Worm (Caenorhabditis elegans): ENCODE results near the gene lat-2.

Gene lat-2

ce11 chrII:4378195-4378594 is 19.3 kb downstream of the lat-2 start, which contains the start of gene B0286.1:
Gene B0286.1 (plus strand): TSS chrII:4378495.
- TF ChIP-seq ces-1 (GFP tag; optimal IDR thresholded peaks at IDR 0.05): no peak
- no peak for TF ChIP-seq elt-1 (tag; optimal IDR thresholded peaks at IDR 0.05; ENCODE audit: borderline replicate concordance, insufficient read depth)
- TF ChIP-seq nhr-12 (tag; optimal IDR thresholded peaks at IDR 0.05): no peak
- no peak for TF ChIP-seq nhr-76 (tag; optimal IDR thresholded peaks at IDR 0.05)
- no peak for TF ChIP-seq nhr-237 (tag; optimal IDR thresholded peaks at IDR 0.05)
- TF ChIP-seq elt-3 (tag; optimal IDR thresholded peaks at IDR 0.05): no peak
- TF ChIP-seq ceh-43 (GFP tag; optimal IDR thresholded peaks at IDR 0.05): no peak

- TF ChIP-seq sptf-1 (tag; optimal IDR thresholded peaks at IDR 0.05): no peak
- TF ChIP-seq unc-39 (tag; optimal IDR thresholded peaks at IDR 0.05): no peak
- no peak for TF ChIP-seq unc-62 (GFP tag; optimal IDR thresholded peaks at IDR 0.05)
- no peak for TF ChIP-seq nhr-2 (tag; optimal IDR thresholded peaks at IDR 0.05)
- no peak for TF ChIP-seq elt-3 (tag; optimal IDR thresholded peaks at IDR 0.05)
- no peak for TF ChIP-seq cnd-1 (tag; optimal IDR thresholded peaks at IDR 0.05)
- TF ChIP-seq elt-1 (tag; optimal IDR thresholded peaks at IDR 0.05; ENCODE audit: borderline replicate concordance, insufficient read depth): no peak
- TF ChIP-seq mep-1 (tag; optimal IDR thresholded peaks at IDR 0.05): no peak
- TF ChIP-seq pha-4 (tag; optimal IDR thresholded peaks at IDR 0.05): no peak
- no peak for TF ChIP-seq nhr-12 (tag; optimal IDR thresholded peaks at IDR 0.05)
- TF ChIP-seq ceh-39 (tag; optimal IDR thresholded peaks at IDR 0.05): no peak
- no peak for TF ChIP-seq ztf-11 (tag; optimal IDR thresholded peaks at IDR 0.05)
- TF ChIP-seq bed-3 (GFP tag; optimal IDR thresholded peaks at IDR 0.05): no peak
- TF ChIP-seq nhr-76 (tag; optimal IDR thresholded peaks at IDR 0.05): no peak
- no peak for TF ChIP-seq lin-32 (GFP tag; optimal IDR thresholded peaks at IDR 0.05)
- TF ChIP-seq nhr-28 (tag; optimal IDR thresholded peaks at IDR 0.05): no peak
Observed at ce11 chrII:4383306-4383705, 24.4 kb downstream of the lat-2 start, which contains the start of gene fkh-6. Gene fkh-6 (minus strand): TSS chrII:4383406.

- no peak for TF ChIP-seq sptf-1 (tag; optimal IDR thresholded peaks at IDR 0.05)
- no peak for TF ChIP-seq mep-1 (tag; optimal IDR thresholded peaks at IDR 0.05)
- TF ChIP-seq elt-3 (tag; optimal IDR thresholded peaks at IDR 0.05): no peak
- no peak for TF ChIP-seq ceh-43 (GFP tag; optimal IDR thresholded peaks at IDR 0.05)
- no peak for TF ChIP-seq nhr-12 (tag; optimal IDR thresholded peaks at IDR 0.05)
- no peak for TF ChIP-seq ztf-11 (tag; optimal IDR thresholded peaks at IDR 0.05)
- TF ChIP-seq mls-2 (tag; optimal IDR thresholded peaks at IDR 0.05): no peak
- no peak for TF ChIP-seq lsy-2 (tag; optimal IDR thresholded peaks at IDR 0.05)
- no peak for TF ChIP-seq nhr-76 (tag; optimal IDR thresholded peaks at IDR 0.05)
- TF ChIP-seq tbx-8 (GFP tag; optimal IDR thresholded peaks at IDR 0.05): no peak
- no peak for TF ChIP-seq lin-13 (tag; optimal IDR thresholded peaks at IDR 0.05)
- no peak for TF ChIP-seq unc-62 (GFP tag; optimal IDR thresholded peaks at IDR 0.05)
- no peak for TF ChIP-seq blmp-1 (tag; optimal IDR thresholded peaks at IDR 0.05)
- TF ChIP-seq mab-5 (tag; optimal IDR thresholded peaks at IDR 0.05): no peak
Observed at ce11 chrII:4391072-4391471, 32.2 kb downstream of the lat-2 start.

ce11 chrII:4392526-4393057 is 33.7 kb downstream of the lat-2 start, which contains the start of gene mlt-7:
Gene mlt-7 (plus strand): TSS chrII:4393007.
- TF ChIP-seq snpc-4 (tag; optimal IDR thresholded peaks at IDR 0.05) (no peak), lin-13 (tag; optimal IDR thresholded peaks at IDR 0.05) (no peak), nhr-2 (tag; optimal IDR thresholded peaks at IDR 0.05) (no peak), nhr-28 (tag; optimal IDR thresholded peaks at IDR 0.05) (no peak), unc-62 (GFP tag; optimal IDR thresholded peaks at IDR 0.05) (no peak), lsy-2 (tag; optimal IDR thresholded peaks at IDR 0.05) (no peak), ceh-39 (tag; optimal IDR thresholded peaks at IDR 0.05) (no peak), mls-2 (tag; optimal IDR thresholded peaks at IDR 0.05) (no peak), unc-120 (tag; optimal IDR thresholded peaks at IDR 0.05; ENCODE audit: poor library complexity, severe bottlenecking) (no peak), blmp-1 (tag; optimal IDR thresholded peaks at IDR 0.05) (no peak), nhr-76 (tag; optimal IDR thresholded peaks at IDR 0.05) (no peak), sem-2 (GFP tag; optimal IDR thresholded peaks at IDR 0.05) (no peak), bed-3 (GFP tag; optimal IDR thresholded peaks at IDR 0.05) (no peak), ztf-11 (tag; optimal IDR thresholded peaks at IDR 0.05) (no peak), unc-39 (tag; optimal IDR thresholded peaks at IDR 0.05) (no peak), drap-1 (GFP tag; optimal IDR thresholded peaks at IDR 0.05) (no peak), nhr-237 (tag; optimal IDR thresholded peaks at IDR 0.05) (no peak), flh-1 (GFP tag; optimal IDR thresholded peaks at IDR 0.05) (no peak), tbx-8 (GFP tag; optimal IDR thresholded peaks at IDR 0.05) (no peak)

- TF ChIP-seq ham-2 (GFP tag; optimal IDR thresholded peaks at IDR 0.05) (peak; percentile 15), elt-3 (tag; optimal IDR thresholded peaks at IDR 0.05) (no peak), zip-8 (tag; optimal IDR thresholded peaks at IDR 0.05) (peak; percentile 69)
Observed at ce11 chrII:4394438-4394837, 35.6 kb downstream of the lat-2 start.
